Worm (Caenorhabditis elegans) whole organism, dauer: ENCODE results near the gene fubl-3.

Experiments
- unc-62 ChIP-seq: sonication (generic microtip); optimal IDR thresholded peaks from 2 replicates; lab custom pipeline; 2017; ENCODE audit warnings: missing biosample characterization, missing genetic modification reagents, missing genetic modification characterization

fubl-3 gene

DNA sequence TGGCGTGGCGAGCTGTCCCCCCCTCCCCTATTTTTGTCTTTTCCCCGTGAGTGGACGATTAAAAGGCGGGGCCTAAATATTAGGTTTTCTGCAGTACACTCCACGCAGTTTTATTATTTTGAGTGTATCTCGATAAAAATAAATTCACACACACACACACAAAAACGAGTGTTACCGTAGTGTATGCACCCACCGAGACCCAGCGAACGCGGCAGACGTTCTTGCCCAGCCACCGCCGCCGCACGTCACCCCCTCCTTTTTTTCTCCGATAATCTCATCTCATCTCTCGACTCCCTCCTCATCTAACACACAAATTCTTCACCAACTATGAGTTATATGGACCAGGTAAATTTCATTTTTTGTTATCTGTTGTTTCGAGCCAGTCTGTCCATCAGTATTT, at the start of gene fubl-3:
TSS of gene fubl-3 (plus strand) at position 212 of the 400 bp plus-strand sequence.
- TF ChIP-seq unc-62, result no peak

- TF ChIP-seq unc-62, result no peak
These were observed 49.1 kb upstream of the fubl-3 start for ce11 chrX:17385102-17385501.

- TF ChIP-seq unc-62, result no peak
These were observed 48.1 kb upstream of the fubl-3 start for ce11 chrX:17386130-17386529.

- TF ChIP-seq unc-62, result no peak
These were observed 43.7 kb upstream of the fubl-3 start for ce11 chrX:17390531-17390930.

DNA sequence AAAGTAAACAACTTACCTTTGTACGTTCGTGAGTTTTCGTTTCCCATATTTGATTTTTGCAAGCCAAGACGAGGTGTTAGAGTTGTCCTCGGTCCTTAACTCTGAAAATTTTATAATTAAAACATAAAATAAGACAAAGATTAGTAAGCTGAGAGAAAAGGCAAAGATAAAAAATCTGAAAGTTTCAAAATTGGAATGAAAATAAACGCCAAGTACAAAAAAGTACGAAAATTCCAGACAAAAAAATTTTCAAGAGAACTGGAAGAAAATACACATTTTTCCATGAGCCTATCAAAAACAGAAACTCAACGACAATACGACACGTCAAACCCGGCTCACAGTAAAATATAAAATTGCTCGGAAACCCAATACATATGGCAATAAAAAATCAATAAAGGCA, 42.7 kb upstream of the fubl-3 start, which contains the start of gene F10D7.5:
TSS of gene F10D7.5 (minus strand) at position 101 of the 400 bp plus-strand sequence.
- TF ChIP-seq unc-62, result no peak

- no peak for TF ChIP-seq unc-62
These were observed 42.1 kb upstream of the fubl-3 start for ce11 chrX:17392182-17392581.

DNA sequence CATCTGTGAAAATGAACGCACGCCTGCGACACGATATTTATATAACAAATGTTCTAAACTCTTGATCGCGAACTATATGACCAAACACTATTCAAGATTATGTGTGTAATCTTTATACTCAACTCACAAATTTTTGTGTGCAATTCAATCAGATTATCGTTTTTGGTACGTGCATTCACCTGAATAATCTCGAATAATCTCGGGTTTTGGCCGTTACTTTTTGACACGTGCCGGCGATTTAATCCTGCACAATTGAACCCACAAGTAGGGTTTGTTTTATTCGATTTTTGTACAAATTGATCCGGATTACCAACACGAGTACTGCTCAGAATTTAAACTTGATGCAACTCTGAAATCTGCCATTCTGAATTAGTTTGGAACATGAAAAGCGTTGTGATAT, 37.8 kb upstream of the fubl-3 start, which contains the start of the genes vap-1 and F11C7.2:
TSS of gene vap-1 (minus strand) at position 101 of the 400 bp plus-strand sequence.
TSS of gene F11C7.2 (plus strand) at position 359 of the 400 bp plus-strand sequence.
- TF ChIP-seq unc-62, result no peak

DNA sequence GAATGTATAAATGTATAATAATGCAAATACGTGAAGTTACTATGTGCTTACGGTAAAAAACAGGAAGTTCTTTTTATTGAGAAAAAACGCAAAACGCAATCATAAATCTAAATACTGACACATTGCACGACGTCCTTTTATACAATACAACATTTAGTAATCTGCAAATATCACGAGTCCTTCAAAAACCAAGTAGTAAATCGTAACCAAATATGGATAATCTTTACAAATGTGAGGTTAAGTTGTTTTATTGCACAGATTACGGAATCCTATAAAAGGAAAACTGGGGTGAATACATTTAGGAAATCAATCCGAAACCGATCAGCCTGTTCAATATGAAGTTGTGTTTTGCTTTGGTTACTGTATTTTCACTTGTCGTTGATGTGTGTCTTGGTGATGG, 36.0 kb upstream of the fubl-3 start, which contains the start of gene F11C7.7:
TSS of gene F11C7.7 (plus strand) at position 301 of the 400 bp plus-strand sequence.
- TF ChIP-seq unc-62, result no peak

DNA sequence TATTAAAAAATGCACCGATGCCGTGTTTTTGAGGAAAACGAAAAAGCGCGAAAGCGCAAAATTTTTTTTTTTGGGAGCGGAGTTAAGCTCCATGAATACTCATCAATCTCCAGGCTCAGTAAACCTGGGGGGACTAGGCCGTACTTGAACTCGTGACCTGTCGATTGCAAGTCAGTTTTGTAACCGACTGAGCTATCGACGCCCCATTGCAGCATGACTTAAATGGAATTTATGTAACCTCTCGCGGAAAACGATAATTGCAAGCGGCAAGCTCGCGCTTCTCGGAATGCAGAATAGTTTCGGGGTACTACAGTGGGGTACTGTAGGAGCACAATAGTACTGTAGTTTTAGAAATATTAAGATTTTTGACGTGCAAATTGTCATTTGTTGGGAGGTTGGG, 33.8 kb upstream of the fubl-3 start:
- no peak for TF ChIP-seq unc-62

- TF ChIP-seq unc-62, result no peak
These were observed 33.0 kb upstream of the fubl-3 start, which contains the start of gene F11C7.6 for ce11 chrX:17401264-17401663. Gene F11C7.6, plus strand, starts transcription at chrX:17401564.

DNA sequence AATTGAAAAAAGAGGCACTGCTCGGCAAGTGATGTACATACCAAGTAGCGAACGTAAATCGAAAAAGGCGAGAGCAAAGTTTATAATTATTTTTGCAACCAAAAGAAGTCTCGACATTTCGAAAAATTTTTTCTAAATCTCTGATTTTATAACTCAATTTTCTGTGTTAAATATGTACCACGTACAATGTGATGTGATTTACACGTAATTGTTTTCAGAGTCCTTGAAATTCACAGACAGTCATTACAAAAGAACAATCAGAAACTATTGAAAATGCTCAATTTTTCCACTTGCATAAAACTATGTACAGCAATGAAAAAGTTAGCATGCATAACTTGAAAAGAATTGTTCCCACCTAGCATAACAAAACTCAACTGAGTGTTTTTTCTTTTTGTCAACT, 31.2 kb upstream of the fubl-3 start:
- TF ChIP-seq unc-62, result no peak

DNA sequence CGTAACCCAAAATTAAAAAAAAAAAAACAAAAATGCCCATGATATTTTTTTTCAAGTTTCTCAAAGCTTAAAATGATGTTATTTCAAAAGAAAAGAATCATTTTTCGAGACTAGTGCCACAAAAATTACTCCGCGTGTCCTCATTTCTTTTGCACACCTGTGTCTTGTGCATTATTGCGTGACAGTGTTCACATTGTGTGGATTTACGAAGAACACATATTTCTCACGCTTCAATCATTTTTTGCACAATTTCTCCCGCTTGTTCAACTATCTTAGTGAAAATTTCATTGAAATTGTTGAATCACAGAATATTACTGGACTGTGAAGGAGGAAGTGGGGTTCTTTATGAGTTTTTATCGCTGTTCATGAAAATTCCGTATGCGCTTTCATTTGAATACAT, 25.4 kb upstream of the fubl-3 start:
- TF ChIP-seq unc-62, result no peak

ce11 chrX:17412642-17413041, 21.6 kb upstream of the fubl-3 start:
- no peak for TF ChIP-seq unc-62

ce11 chrX:17413868-17414267, 20.4 kb upstream of the fubl-3 start, which contains the start of gene crb-1:
Gene crb-1, minus strand, starts transcription at chrX:17414014.
- no peak for TF ChIP-seq unc-62

ce11 chrX:17417505-17418004, 16.7 kb upstream of the fubl-3 start:
- no peak for TF ChIP-seq unc-62

DNA sequence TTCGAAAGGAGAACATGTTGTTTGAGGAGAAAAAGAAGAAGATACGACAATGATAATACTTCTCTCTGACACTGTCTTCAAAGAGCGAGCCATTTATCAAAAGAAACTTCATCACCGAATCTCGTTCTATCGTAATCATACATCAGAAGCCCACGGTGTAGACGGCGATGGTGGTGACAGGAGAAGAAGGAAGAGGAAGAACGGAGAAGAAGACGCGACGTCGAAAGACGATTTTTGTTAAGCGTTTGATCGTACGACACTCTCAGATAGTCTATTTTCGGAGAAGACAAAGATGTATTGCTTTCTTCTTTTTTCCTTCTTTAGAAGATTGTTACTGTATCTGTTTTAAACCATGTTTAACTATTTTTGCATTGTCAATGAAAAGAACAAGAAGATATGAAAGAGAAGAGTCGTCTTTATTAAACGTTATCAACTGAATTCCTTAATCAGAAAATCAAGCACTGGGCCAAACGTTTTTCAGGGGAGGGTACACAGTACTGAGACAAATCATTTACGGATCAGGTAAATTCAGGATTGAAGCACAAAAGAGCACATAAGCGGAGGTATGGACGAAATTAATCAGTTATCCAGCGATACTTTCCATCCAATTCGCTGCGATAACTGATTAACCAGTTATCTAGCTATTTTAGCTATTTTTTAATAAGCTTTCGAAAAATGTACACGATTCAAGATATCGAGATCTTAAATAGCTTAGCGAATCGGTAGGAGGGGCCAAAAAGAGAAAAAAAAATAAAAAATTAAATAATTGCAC, 14.2 kb upstream of the fubl-3 start:
- no peak for TF ChIP-seq unc-62

- TF ChIP-seq unc-62, result no peak
These were observed 13.4 kb upstream of the fubl-3 start for ce11 chrX:17420585-17421459.
